Fruit fly (Drosophila melanogaster) whole organism, embryonic: ENCODE measurements around the gene CheB38b.

Experiments
- Bdp1 ChIP-seq: fragments of 200-800 bp; sonication (Bioruptor generic); optimal IDR thresholded peaks from 3 replicates; lab custom pipeline; 2016; ENCODE audit warnings: missing biosample characterization, missing genetic modification characterization
- CG10267 ChIP-seq: fragments of 200-800 bp; sonication (Bioruptor generic); optimal IDR thresholded peaks from 2 replicates; lab custom pipeline; 2018; ENCODE audit warnings: missing biosample characterization, mild to moderate bottlenecking, missing genetic modification characterization, moderate library complexity
- CG10543 ChIP-seq: fragments of 200-800 bp; sonication (Bioruptor generic); optimal IDR thresholded peaks from 3 replicates; lab custom pipeline; 2017; ENCODE audit warnings: missing biosample characterization, mild to moderate bottlenecking, missing genetic modification characterization, moderate library complexity
- CG11398 ChIP-seq: fragments of 200-800 bp; sonication (Bioruptor generic); optimal IDR thresholded peaks from 2 replicates; lab custom pipeline; 2016; ENCODE audit warnings: missing biosample characterization, missing genetic modification characterization
- CG11696 ChIP-seq: fragments of 200-800 bp; sonication (Bioruptor generic); IDR thresholded peaks from 2 replicates; pipeline ENCODE4 v1.3.6; 2022; ENCODE audit warnings: missing biosample characterization, missing genetic modification characterization
- CG12071 ChIP-seq: fragments of 200-800 bp; sonication (Bioruptor generic); optimal IDR thresholded peaks from 3 replicates; lab custom pipeline; 2018; ENCODE audit warnings: missing biosample characterization, mild to moderate bottlenecking, missing genetic modification characterization
- CG12155 ChIP-seq: fragments of 200-800 bp; sonication (Bioruptor generic); optimal IDR thresholded peaks from 3 replicates; lab custom pipeline; 2016; ENCODE audit warnings: missing biosample characterization, missing genetic modification characterization
- CG14667 ChIP-seq: fragments of 200-800 bp; sonication (Bioruptor generic); IDR thresholded peaks from 2 replicates; pipeline ENCODE4 v1.3.6; 2022; ENCODE audit warnings: missing biosample characterization, missing genetic modification characterization
- CG15514 ChIP-seq: fragments of 200-800 bp; sonication (Bioruptor generic); optimal IDR thresholded peaks from 3 replicates; lab custom pipeline; 2017; ENCODE audit warnings: missing biosample characterization, missing genetic modification characterization, mild to moderate bottlenecking, moderate library complexity, missing genetic modification reagents
- CG15601 ChIP-seq: fragments of 200-800 bp; sonication (Bioruptor generic); optimal IDR thresholded peaks from 3 replicates; lab custom pipeline; 2019; ENCODE audit warnings: missing biosample characterization, mild to moderate bottlenecking, missing genetic modification characterization, moderate library complexity
- CG16779 ChIP-seq: fragments of 200-800 bp; sonication (Bioruptor generic); IDR thresholded peaks from 2 replicates; pipeline ENCODE4 v1.3.6; 2022; ENCODE audit warnings: missing biosample characterization, missing genetic modification characterization
- CG16863 ChIP-seq: fragments of 200-800 bp; sonication (Bioruptor generic); optimal IDR thresholded peaks from 3 replicates; lab custom pipeline; 2016; ENCODE audit warnings: missing biosample characterization, missing genetic modification characterization
- CG2116 ChIP-seq: fragments of 200-800 bp; sonication (Bioruptor generic); optimal IDR thresholded peaks from 3 replicates; lab custom pipeline; 2018; ENCODE audit warnings: missing biosample characterization, mild to moderate bottlenecking, missing genetic modification characterization
- CG2712 ChIP-seq: fragments of 200-800 bp; optimal IDR thresholded peaks from 3 replicates; lab custom pipeline; 2019; ENCODE audit warnings: missing biosample characterization, mild to moderate bottlenecking, missing genetic modification characterization, moderate library complexity
- CG2875 ChIP-seq: fragments of 200-800 bp; sonication (Bioruptor generic); optimal IDR thresholded peaks from 2 replicates; lab custom pipeline; 2017; ENCODE audit warnings: missing biosample characterization, mild to moderate bottlenecking, missing genetic modification characterization, missing genetic modification reagents
- CG31224 ChIP-seq: fragments of 200-800 bp; sonication (Bioruptor generic); IDR thresholded peaks from 2 replicates; pipeline ENCODE4 v1.3.6; 2022; ENCODE audit warnings: missing biosample characterization, missing genetic modification characterization
- CG3407 ChIP-seq: fragments of 200-800 bp; sonication (Bioruptor generic); optimal IDR thresholded peaks from 2 replicates; lab custom pipeline; 2018; ENCODE audit warnings: missing biosample characterization, mild to moderate bottlenecking, missing genetic modification characterization
- CG4424 ChIP-seq: fragments of 200-800 bp; sonication (Bioruptor generic); optimal IDR thresholded peaks from 3 replicates; lab custom pipeline; 2016; ENCODE audit warnings: missing biosample characterization, missing genetic modification characterization
- CG6765 ChIP-seq: fragments of 200-800 bp; sonication (Bioruptor generic); optimal IDR thresholded peaks from 3 replicates; lab custom pipeline; 2017; ENCODE audit warnings: missing biosample characterization, mild to moderate bottlenecking, missing genetic modification characterization
- CG8765 ChIP-seq: fragments of 200-800 bp; sonication (Bioruptor generic); IDR thresholded peaks from 2 replicates; pipeline ENCODE4 v1.3.6; 2022; ENCODE audit warnings: missing biosample characterization, missing genetic modification characterization
- CG8924 ChIP-seq: fragments of 200-800 bp; optimal IDR thresholded peaks from 3 replicates; lab custom pipeline; 2019; ENCODE audit warnings: missing biosample characterization, mild to moderate bottlenecking, missing genetic modification characterization, moderate library complexity
- CG8944 ChIP-seq: fragments of 200-800 bp; sonication (Bioruptor generic); optimal IDR thresholded peaks from 3 replicates; lab custom pipeline; 2016; ENCODE audit warnings: missing biosample characterization, missing genetic modification characterization
- Chrac-16 ChIP-seq: fragments of 200-800 bp; sonication (Bioruptor generic); optimal IDR thresholded peaks from 3 replicates; lab custom pipeline; 2016; ENCODE audit warnings: missing biosample characterization, missing genetic modification characterization
- D19A ChIP-seq: fragments of 200-800 bp; optimal IDR thresholded peaks from 3 replicates; lab custom pipeline; 2019; ENCODE audit warnings: missing biosample characterization, mild to moderate bottlenecking, missing genetic modification characterization, moderate library complexity
- Dad ChIP-seq: fragments of 200-800 bp; sonication (Bioruptor generic); optimal IDR thresholded peaks from 3 replicates; lab custom pipeline; 2016; ENCODE audit warnings: missing biosample characterization, missing genetic modification characterization
- MESR4 ChIP-seq: fragments of 200-800 bp; sonication (Bioruptor generic); optimal IDR thresholded peaks from 2 replicates; lab custom pipeline; 2018; ENCODE audit warnings: missing biosample characterization, mild to moderate bottlenecking, missing genetic modification characterization, moderate library complexity
- NC2α ChIP-seq: fragments of 200-800 bp; sonication (Bioruptor generic); optimal IDR thresholded peaks from 2 replicates; lab custom pipeline; 2016; ENCODE audit warnings: missing biosample characterization, missing genetic modification characterization
- Scr ChIP-seq: fragments of 200-800 bp; sonication (Bioruptor generic); IDR thresholded peaks from 2 replicates; pipeline ENCODE4 v1.3.6; 2022; ENCODE audit warnings: missing biosample characterization, missing genetic modification characterization; ENCODE audit not compliant: partially characterized antibody
- Sox100B ChIP-seq: fragments of 200-800 bp; sonication (Bioruptor generic); optimal IDR thresholded peaks from 3 replicates; lab custom pipeline; 2018; ENCODE audit warnings: missing biosample characterization, mild to moderate bottlenecking, missing genetic modification characterization
- Trl ChIP-seq, 3 experiments: fragments of >200 bp in 2 of 3; fragments of 200-800 bp in 1 of 3; sonication (Bioruptor generic) in 1 of 3; optimal IDR thresholded peaks; 2 replicates in 1 of 3; 3 replicates in 2 of 3; lab custom pipeline; 2016 to 2017; ENCODE audit warnings: missing biosample characterization in 1 of 3, missing genetic modification characterization in 1 of 3
- YL-1 ChIP-seq: fragments of 200-800 bp; sonication (Bioruptor generic); optimal IDR thresholded peaks from 3 replicates; lab custom pipeline; 2017; ENCODE audit warnings: missing biosample characterization, mild to moderate bottlenecking, missing genetic modification characterization
- abd-A ChIP-seq: fragments of 200-800 bp; sonication (Bioruptor generic); optimal IDR thresholded peaks from 3 replicates; lab custom pipeline; 2019; ENCODE audit warnings: missing biosample characterization, mild to moderate bottlenecking, missing genetic modification characterization, moderate library complexity
- amos ChIP-seq: fragments of 200-800 bp; sonication (Bioruptor generic); IDR thresholded peaks from 2 replicates; pipeline ENCODE4 v1.3.6; 2022; ENCODE audit warnings: missing biosample characterization, missing genetic modification characterization; ENCODE audit not compliant: partially characterized antibody
- ap ChIP-seq: fragments of 200-800 bp; sonication (Bioruptor generic); IDR thresholded peaks from 2 replicates; pipeline ENCODE4 v1.3.6; 2022; ENCODE audit warnings: missing biosample characterization, missing genetic modification characterization
- br ChIP-seq: fragments of >200 bp; optimal IDR thresholded peaks from 2 replicates; lab custom pipeline; 2017
- cas ChIP-seq: fragments of 200-800 bp; sonication (Bioruptor generic); IDR thresholded peaks from 2 replicates; pipeline ENCODE4 v1.3.6; 2022; ENCODE audit warnings: missing biosample characterization, missing genetic modification characterization
- cg ChIP-seq: fragments of 200-800 bp; sonication (Bioruptor generic); optimal IDR thresholded peaks from 3 replicates; lab custom pipeline; 2019; ENCODE audit warnings: missing biosample characterization, mild to moderate bottlenecking, missing genetic modification characterization, moderate library complexity
- dati ChIP-seq: fragments of 200-800 bp; sonication (Bioruptor generic); IDR thresholded peaks from 2 replicates; pipeline ENCODE4 v1.3.6; 2022; ENCODE audit warnings: missing biosample characterization, missing genetic modification characterization
- disco-r ChIP-seq: fragments of 200-800 bp; sonication (Bioruptor generic); optimal IDR thresholded peaks from 2 replicates; lab custom pipeline; 2016; ENCODE audit warnings: missing biosample characterization, missing genetic modification characterization
- emc ChIP-seq: fragments of 200-800 bp; sonication (Bioruptor generic); optimal IDR thresholded peaks from 2 replicates; lab custom pipeline; 2016; ENCODE audit warnings: missing biosample characterization, missing genetic modification characterization
- ewg ChIP-seq: fragments of 200-800 bp; sonication (Bioruptor generic); optimal IDR thresholded peaks from 3 replicates; lab custom pipeline; 2017; ENCODE audit warnings: mild to moderate bottlenecking, missing biosample characterization, missing genetic modification reagents, missing genetic modification characterization
- fd102C ChIP-seq: fragments of 200-800 bp; sonication (Bioruptor generic); optimal IDR thresholded peaks from 2 replicates; lab custom pipeline; 2018; ENCODE audit warnings: missing biosample characterization, mild to moderate bottlenecking, missing genetic modification characterization, moderate library complexity
- gcm2 ChIP-seq: fragments of 200-800 bp; sonication (Bioruptor generic); optimal IDR thresholded peaks from 2 replicates; lab custom pipeline; 2016; ENCODE audit warnings: missing biosample characterization, missing genetic modification characterization
- gfzf ChIP-seq: fragments of 200-800 bp; sonication (Bioruptor generic); optimal IDR thresholded peaks from 2 replicates; lab custom pipeline; 2016; ENCODE audit warnings: missing biosample characterization, mild to moderate bottlenecking, missing genetic modification characterization, moderate library complexity
- jumu ChIP-seq: fragments of 200-800 bp; sonication (Bioruptor generic); optimal IDR thresholded peaks from 3 replicates; lab custom pipeline; 2016; ENCODE audit warnings: missing biosample characterization, missing genetic modification characterization
- nerfin-1 ChIP-seq: fragments of 200-800 bp; sonication (Bioruptor generic); optimal IDR thresholded peaks from 3 replicates; lab custom pipeline; 2019; ENCODE audit warnings: missing biosample characterization, mild to moderate bottlenecking, missing genetic modification characterization, moderate library complexity
- oc ChIP-seq: fragments of 200-800 bp; sonication (Bioruptor generic); optimal IDR thresholded peaks from 2 replicates; lab custom pipeline; 2018; ENCODE audit warnings: missing biosample characterization, mild to moderate bottlenecking, missing genetic modification characterization, moderate library complexity
- pho ChIP-seq: fragments of 200-800 bp; sonication (Bioruptor generic); optimal IDR thresholded peaks from 2 replicates; lab custom pipeline; 2016; ENCODE audit warnings: missing biosample characterization, missing genetic modification characterization
- trh ChIP-seq: fragments of 200-800 bp; sonication (Bioruptor generic); optimal IDR thresholded peaks from 2 replicates; lab custom pipeline; 2016; ENCODE audit warnings: missing biosample characterization, missing genetic modification characterization
- yki ChIP-seq: fragments of >200 bp; optimal IDR thresholded peaks from 3 replicates; lab custom pipeline; 2018

CheB38b gene

dm6 chr2L:20805624-20806339 is 11.3 kb downstream of the CheB38b start (continued):
- TF ChIP-seq CG15601 (tag; lab: Kevin White, UChicago) (peak; percentile 89), ewg (GFP tag; lab: Kevin White, UChicago) (peak; percentile 89), gfzf (GFP tag; lab: Kevin White, UChicago) (no peak), CG6765 (GFP tag; lab: Kevin White, UChicago) (peak; percentile 93), MESR4 (peak; percentile 58), CG2712 (peak; percentile 98), Sox100B (GFP tag; lab: Kevin White, UChicago) (peak; percentile 92), amos (GFP tag; lab: Robert Waterston, UW) (peak; percentile 29; the same call in 1 of the 2 replicates), CG3407 (GFP tag; lab: Kevin White, UChicago) (peak; percentile 91), CG2875 (GFP tag; lab: Kevin White, UChicago) (peak; percentile 95), CG4424 (GFP tag; lab: Kevin White, UChicago) (peak; percentile 95), CG16863 (GFP tag; lab: Kevin White, UChicago) (peak; percentile 80), CG2116 (GFP tag; lab: Kevin White, UChicago) (peak; percentile 73), trh (GFP tag; lab: Kevin White, UChicago) (peak; percentile 84), gcm2 (GFP tag; lab: Kevin White, UChicago) (peak; percentile 83), abd-A (peak; percentile 92), CG10543 (GFP tag; lab: Kevin White, UChicago) (peak; percentile 97), ap (GFP tag; lab: Robert Waterston, UW) (peak; percentile 94), cas (peak; percentile 85), dati (GFP tag; lab: Robert Waterston, UW) (peak; percentile 71), CG11398 (GFP tag; lab: Kevin White, UChicago) (peak; percentile 65), CG12071 (GFP tag; lab: Kevin White, UChicago) (peak; percentile 92), nerfin-1 (tag; lab: Kevin White, UChicago) (peak; percentile 89), disco-r (GFP tag; lab: Kevin White, UChicago) (peak; percentile 36), Dad (GFP tag; lab: Kevin White, UChicago) (peak; percentile 63), CG8924 (tag; lab: Kevin White, UChicago) (peak; percentile 98), D19A (peak; percentile 92)

DNA sequence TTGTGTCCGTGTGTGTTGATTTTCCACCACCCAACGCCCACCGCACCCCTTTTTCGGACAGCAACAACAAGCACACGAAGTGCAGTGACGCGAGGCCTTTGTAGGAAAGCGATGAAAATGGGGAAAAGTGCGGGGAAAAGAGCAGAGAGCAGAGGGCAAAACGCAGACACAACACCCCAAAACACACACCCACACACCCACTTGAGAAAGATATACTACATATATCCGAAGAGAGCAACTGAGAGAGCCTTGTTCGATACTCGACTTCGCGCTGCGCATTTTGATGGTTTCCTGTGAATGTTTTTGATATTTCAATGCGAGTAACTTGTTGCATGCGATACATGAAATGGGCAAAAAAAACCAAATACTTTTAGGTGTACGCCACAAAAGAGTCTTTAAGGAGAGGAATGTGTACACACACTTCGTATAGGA is 13.3 kb downstream of the CheB38b start:
- TF ChIP-seq Scr (GFP tag; lab: Robert Waterston, UW) (no peak), Chrac-16 (no peak), YL-1 (GFP tag; lab: Kevin White, UChicago) (no peak), CG10267 (tag; lab: Kevin White, UChicago) (no peak), CG16779 (GFP tag; lab: Robert Waterston, UW) (no peak), Bdp1 (no peak), CG14667 (GFP tag; lab: Robert Waterston, UW) (no peak), CG8924 (tag; lab: Kevin White, UChicago) (no peak), oc (tag; lab: Kevin White, UChicago) (no peak), CG11696 (GFP tag; lab: Robert Waterston, UW) (no peak), NC2α (GFP tag; lab: Kevin White, UChicago) (no peak), CG31224 (GFP tag; lab: Robert Waterston, UW) (peak; percentile 27; the same call in 1 of the 2 replicates), CG8944 (no peak), fd102C (GFP tag; lab: Kevin White, UChicago) (no peak), CG8765 (GFP tag; lab: Robert Waterston, UW) (no peak), cg (GFP tag; lab: Kevin White, UChicago) (peak; percentile 38), CG12155 (GFP tag; lab: Kevin White, UChicago) (no peak), yki (lab: Kevin White, UChicago) (no peak), pho (GFP tag; lab: Kevin White, UChicago) (no peak), br (lab: Kevin White, UChicago) (no peak), CG15514 (GFP tag; lab: Kevin White, UChicago) (no peak), jumu (GFP tag; lab: Kevin White, UChicago) (no peak), gfzf (GFP tag; lab: Kevin White, UChicago) (no peak), emc (no peak), Trl (optimal IDR thresholded peaks at IDR 0.05; lab: Kevin White, UChicago) (peak; percentile 45 to 52), Trl (GFP tag; optimal IDR thresholded peaks at IDR 0.05; lab: Kevin White, UChicago) (no peak)
